Worm (Caenorhabditis elegans) whole organism, midembryonic: Measurements from ENCODE around the gene fbxa-184.

Source experiments
- klf-2 ChIP-seq: fragments of 200-800 bp; sonication (Bioruptor generic); conservative IDR thresholded peaks from 2 replicates; pipeline ENCODE4 v1.3.6; 2022; ENCODE audit warnings: missing genetic modification reagents, missing genetic modification characterization, missing compliant biosample characterization
- med-1 ChIP-seq: sonication (generic microtip); optimal IDR thresholded peaks from 2 replicates; lab custom pipeline; 2017; ENCODE audit warnings: missing genetic modification characterization, mild to moderate bottlenecking, missing compliant biosample characterization, antibody characterized with exemption, missing genetic modification reagents; ENCODE audit not compliant: insufficient read depth
- ref-1 ChIP-seq: fragments of 200-800 bp; sonication (Bioruptor generic); conservative IDR thresholded peaks from 2 replicates; pipeline ENCODE4 v1.3.6; 2022; ENCODE audit warnings: missing genetic modification reagents, missing genetic modification characterization, missing compliant biosample characterization
- ztf-29 ChIP-seq: fragments of 200-800 bp; sonication (Bioruptor generic); IDR thresholded peaks from 2 replicates; pipeline ENCODE4 v1.3.6; 2022; ENCODE audit warnings: missing genetic modification reagents, missing genetic modification characterization, missing compliant biosample characterization

ce11 chrII:1703363-1703762, 6.7 kb upstream of the fbxa-184 start, which contains the start of gene fbxb-47:
- TF ChIP-seq med-1 (GFP tag; lab: Kevin White, UChicago), result no peak
- no peak for TF ChIP-seq ztf-29 (GFP tag; lab: Robert Waterston, UW)
- no peak for TF ChIP-seq klf-2
- TF ChIP-seq ref-1, result no peak
